Fruit fly (Drosophila melanogaster): Measurements from ENCODE around the gene CG44774.

CG44774 gene

dm6 chrX:4908926-4909432 is 28.9 kb downstream of the CG44774 start, which contains the start of gene CG32772 (continued):
- TF ChIP-seq CG4282 (GFP tag; optimal IDR thresholded peaks at IDR 0.05) (no peak), Hmx (GFP tag; optimal IDR thresholded peaks at IDR 0.05) (no peak), YL-1 (GFP tag; optimal IDR thresholded peaks at IDR 0.05) (peak; percentile 67), rib (GFP tag; IDR thresholded peaks at IDR 0.05) (no peak), CG6791 (GFP tag; IDR thresholded peaks at IDR 0.05; ENCODE audit: partially characterized antibody) (peak; percentile 89), D19A (tag; optimal IDR thresholded peaks at IDR 0.05) (no peak), CG10267 (tag; optimal IDR thresholded peaks at IDR 0.05) (peak; percentile 7), CG7372 (GFP tag; IDR thresholded peaks at IDR 0.05) (no peak), bsh (GFP tag; optimal IDR thresholded peaks at IDR 0.05) (peak in 1 of 2 experiments; percentile 99), slbo (GFP tag; IDR thresholded peaks at IDR 0.05) (no peak), CG5180 (GFP tag; optimal IDR thresholded peaks at IDR 0.05) (peak; percentile 15), CG9437 (GFP tag; optimal IDR thresholded peaks at IDR 0.05) (no peak), dmrt99B (tag; optimal IDR thresholded peaks at IDR 0.05) (no peak), CG3281 (GFP tag; optimal IDR thresholded peaks at IDR 0.05) (no peak), tio (GFP tag; optimal IDR thresholded peaks at IDR 0.05) (no peak), Oaz (GFP tag; IDR thresholded peaks at IDR 0.05) (no peak), Stat92E (GFP tag; optimal IDR thresholded peaks at IDR 0.05) (no peak), Dll (GFP tag; IDR thresholded peaks at IDR 0.05; ENCODE audit: partially characterized antibody) (peak; percentile 74), Eip74EF (GFP tag; optimal IDR thresholded peaks at IDR 0.05) (no peak), gcm (GFP tag; optimal IDR thresholded peaks at IDR 0.05) (no peak), CG34422 (GFP tag; IDR thresholded peaks at IDR 0.05) (no peak)

- TF ChIP-seq YL-1 (GFP tag; optimal IDR thresholded peaks at IDR 0.05) = no peak
- TF ChIP-seq CG17385 (GFP tag; optimal IDR thresholded peaks at IDR 0.05) = peak; percentile 47
- no peak for TF ChIP-seq CG33213 (GFP tag; optimal IDR thresholded peaks at IDR 0.05)
- peak in 1 of 2 experiments; percentile 61 for TF ChIP-seq Hr51 (GFP tag; optimal IDR thresholded peaks at IDR 0.05)
- peak; percentile 52; the same call in 1 of the 2 replicates for TF ChIP-seq Poxn (GFP tag; IDR thresholded peaks at IDR 0.05)
- peak; percentile 56 for TF ChIP-seq Abd-B (GFP tag; optimal IDR thresholded peaks at IDR 0.05)
- peak; percentile 82 for TF ChIP-seq NFAT (GFP tag; IDR thresholded peaks at IDR 0.05)
- peak; percentile 3 for TF ChIP-seq lbe (GFP tag; optimal IDR thresholded peaks at IDR 0.05)
- peak; percentile 57 for TF ChIP-seq tio (GFP tag; optimal IDR thresholded peaks at IDR 0.05)
- TF ChIP-seq Hmx (GFP tag; optimal IDR thresholded peaks at IDR 0.05) = peak; percentile 49
- no peak for TF ChIP-seq CG3065 (GFP tag; optimal IDR thresholded peaks at IDR 0.05)
- TF ChIP-seq CG6175 (GFP tag; IDR thresholded peaks at IDR 0.05) = peak; percentile 65; the same call in 1 of the 3 replicates
- TF ChIP-seq dimm (GFP tag; IDR thresholded peaks at IDR 0.05) = peak; percentile 85
- TF ChIP-seq CG6254 (GFP tag; optimal IDR thresholded peaks at IDR 0.05) = no peak
- TF ChIP-seq Drgx (GFP tag; IDR thresholded peaks at IDR 0.05) = peak; percentile 95
- TF ChIP-seq CG6272 (GFP tag; IDR thresholded peaks at IDR 0.05) = peak; percentile 84
- TF ChIP-seq CG10209 (GFP tag; optimal IDR thresholded peaks at IDR 0.05) = peak; percentile 69
- no peak for TF ChIP-seq sima (GFP tag; optimal IDR thresholded peaks at IDR 0.05)
- TF ChIP-seq fd96Cb (tag; optimal IDR thresholded peaks at IDR 0.05) = peak; percentile 67
- TF ChIP-seq gro (GFP tag; optimal IDR thresholded peaks at IDR 0.05) = peak; percentile 17
- no peak for TF ChIP-seq lov (optimal IDR thresholded peaks at IDR 0.05)
- TF ChIP-seq lov (GFP tag; IDR thresholded peaks at IDR 0.05) = peak; percentile 87
- TF ChIP-seq en (GFP tag; optimal IDR thresholded peaks at IDR 0.05) = no peak
- TF ChIP-seq CG4820 (GFP tag; optimal IDR thresholded peaks at IDR 0.05) = peak; percentile 29
- no peak for TF ChIP-seq B-H2 (GFP tag; optimal IDR thresholded peaks at IDR 0.05)
- no peak for TF ChIP-seq NC2β (GFP tag; optimal IDR thresholded peaks at IDR 0.05)
- TF ChIP-seq MESR4 (GFP tag; optimal IDR thresholded peaks at IDR 0.05) = no peak
- no peak for TF ChIP-seq Max (GFP tag; optimal IDR thresholded peaks at IDR 0.05)
- peak; percentile 93 for TF ChIP-seq lmd (GFP tag; IDR thresholded peaks at IDR 0.05)
- peak; percentile 99 for TF ChIP-seq CG17186 (GFP tag; optimal IDR thresholded peaks at IDR 0.05)
- TF ChIP-seq CG8478 (optimal IDR thresholded peaks at IDR 0.05) = no peak
- no peak for TF ChIP-seq Tbp (GFP tag; optimal IDR thresholded peaks at IDR 0.05)
These were observed 31.3 kb downstream of the CG44774 start, which contains the start of gene CG6927 for dm6 chrX:4906573-4906972. CG6927 (plus strand) TSS chrX:4906900.
